Worm (Caenorhabditis elegans): Measurements from ENCODE around the gene fbxb-84.

DNA sequence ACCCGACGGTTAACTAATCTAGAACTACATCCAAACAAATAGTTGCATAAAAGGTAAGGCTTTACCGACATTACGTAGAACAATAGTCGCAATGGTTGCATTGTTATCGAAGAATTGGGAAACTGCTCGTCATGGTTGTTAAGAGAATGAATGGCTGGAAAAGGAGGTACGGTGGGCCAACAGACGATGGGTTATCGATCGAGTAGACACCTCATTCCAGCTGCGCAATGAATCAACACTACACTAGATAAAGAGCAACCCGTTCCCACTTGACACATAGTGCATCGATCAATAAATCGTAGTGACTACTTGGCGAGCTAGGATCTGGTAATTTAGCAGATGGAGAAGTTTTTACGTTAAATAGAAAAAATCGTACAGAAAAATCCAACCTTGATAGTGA lies 1.2 kb downstream of the fbxb-84 start, which contains the start of the genes T17A3.12 and fbxb-83:
- TF ChIP-seq nhr-237 (tag; optimal IDR thresholded peaks at IDR 0.05) = no peak
- no peak for TF ChIP-seq elt-3 (tag; optimal IDR thresholded peaks at IDR 0.05)
- no peak for TF ChIP-seq elt-1 (tag; optimal IDR thresholded peaks at IDR 0.05; ENCODE audit: borderline replicate concordance, insufficient read depth)
- TF ChIP-seq ztf-11 (tag; optimal IDR thresholded peaks at IDR 0.05) = no peak
- no peak for TF ChIP-seq unc-62 (GFP tag; optimal IDR thresholded peaks at IDR 0.05)
- no peak for TF ChIP-seq lsy-2 (tag; optimal IDR thresholded peaks at IDR 0.05)
- no peak for TF ChIP-seq unc-39 (tag; optimal IDR thresholded peaks at IDR 0.05)
- no peak for TF ChIP-seq pha-4 (tag; optimal IDR thresholded peaks at IDR 0.05)
- TF ChIP-seq nhr-12 (tag; optimal IDR thresholded peaks at IDR 0.05) = no peak
- TF ChIP-seq ces-1 (GFP tag; optimal IDR thresholded peaks at IDR 0.05) = no peak
- TF ChIP-seq nhr-76 (tag; optimal IDR thresholded peaks at IDR 0.05) = no peak
- TF ChIP-seq blmp-1 (tag; optimal IDR thresholded peaks at IDR 0.05) = no peak
- no peak for TF ChIP-seq mls-2 (tag; optimal IDR thresholded peaks at IDR 0.05)
